Fruit fly (Drosophila melanogaster): ENCODE results near the gene CG42268.

DNA sequence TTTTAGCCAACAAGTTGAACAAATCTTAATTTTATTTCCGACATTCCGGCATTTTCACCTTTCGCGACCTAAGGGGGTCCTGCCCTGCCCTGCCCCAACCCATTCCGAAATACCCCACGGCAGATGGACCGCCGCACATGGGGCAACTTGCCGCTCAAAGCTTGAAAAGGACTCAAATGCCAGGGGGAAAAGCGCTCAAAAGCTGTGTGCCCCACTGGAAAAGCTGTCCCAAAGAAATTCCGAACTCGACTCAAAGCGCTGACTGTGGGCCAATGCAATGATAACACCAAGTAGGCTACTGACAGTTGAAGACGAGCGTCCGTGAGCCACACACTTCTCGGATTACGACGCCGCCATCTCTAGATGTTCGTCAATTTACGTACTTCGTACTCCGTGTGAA, 26.6 kb upstream of the CG42268 start, which contains the start of gene CG32052:
- TF ChIP-seq insv (optimal IDR thresholded peaks at IDR 0.05) (no peak), ttk (optimal IDR thresholded peaks at IDR 0.05) (no peak), h (optimal IDR thresholded peaks at IDR 0.05) (no peak)

Measured in Kc167 (cell line).